Worm (Caenorhabditis elegans): ENCODE data around the gene M04D8.7.
A peak's percentile ranks its signal among the peaks of the same experiment; 100 is the strongest.

The M04D8.7 gene

ce11 chrIII:10037150-10037549, at the start of gene M04D8.7:
M04D8.7 (plus strand) TSS chrIII:10037450.
- TF ChIP-seq blmp-1 (tag; optimal IDR thresholded peaks at IDR 0.05; ENCODE audit: insufficient read depth) (no peak), lin-11 (tag; optimal IDR thresholded peaks at IDR 0.05) (no peak), egl-27 (tag; optimal IDR thresholded peaks at IDR 0.05) (no peak), ztf-1 (GFP tag; conservative IDR thresholded peaks at IDR 0.05) (no peak), ceh-16 (tag; optimal IDR thresholded peaks at IDR 0.05) (no peak), mab-5 (tag; optimal IDR thresholded peaks at IDR 0.05) (no peak), F13H6.1 (tag; optimal IDR thresholded peaks at IDR 0.05) (no peak), elt-3 (tag; optimal IDR thresholded peaks at IDR 0.05) (no peak), ztf-4 (tag; optimal IDR thresholded peaks at IDR 0.05) (no peak), dmd-4 (tag; optimal IDR thresholded peaks at IDR 0.05) (no peak), skn-1 (tag; optimal IDR thresholded peaks at IDR 0.05) (no peak), elt-1 (tag; optimal IDR thresholded peaks at IDR 0.05) (no peak), nhr-237 (tag; optimal IDR thresholded peaks at IDR 0.05) (no peak), Y55F3AM.14 (GFP tag; optimal IDR thresholded peaks at IDR 0.05) (no peak), mdl-1 (tag; optimal IDR thresholded peaks at IDR 0.05) (no peak), ztf-11 (tag; optimal IDR thresholded peaks at IDR 0.05) (no peak), nhr-6 (tag; optimal IDR thresholded peaks at IDR 0.05) (no peak), aly-2 (tag; optimal IDR thresholded peaks at IDR 0.05) (no peak)

ce11 chrIII:9988352-9988751, 48.9 kb upstream of the M04D8.7 start, which contains the start of gene C05B5.1:
C05B5.1 (minus strand) TSS chrIII:9988452.
- TF ChIP-seq nhr-25 (tag; optimal IDR thresholded peaks at IDR 0.05) (no peak), peb-1 (tag; optimal IDR thresholded peaks at IDR 0.05) (no peak), ceh-16 (tag; optimal IDR thresholded peaks at IDR 0.05) (no peak)

ce11 chrIII:9991324-9991723, 45.9 kb upstream of the M04D8.7 start:
- TF ChIP-seq nhr-23 (tag; optimal IDR thresholded peaks at IDR 0.05) (peak; percentile 58), blmp-1 (tag; optimal IDR thresholded peaks at IDR 0.05; ENCODE audit: insufficient read depth) (peak; percentile 46), ztf-11 (tag; optimal IDR thresholded peaks at IDR 0.05) (no peak), nhr-6 (tag; optimal IDR thresholded peaks at IDR 0.05) (no peak), ZK546.5 (tag; optimal IDR thresholded peaks at IDR 0.05) (no peak), ceh-16 (tag; optimal IDR thresholded peaks at IDR 0.05) (peak; percentile 75), elt-1 (tag; optimal IDR thresholded peaks at IDR 0.05) (peak; percentile 66), nhr-25 (tag; optimal IDR thresholded peaks at IDR 0.05) (peak; percentile 11), mbf-1 (tag; optimal IDR thresholded peaks at IDR 0.05) (no peak), nhr-237 (tag; optimal IDR thresholded peaks at IDR 0.05) (no peak)

- no peak for TF ChIP-seq sem-4 (tag; optimal IDR thresholded peaks at IDR 0.05)
- TF ChIP-seq lin-39 (tag; optimal IDR thresholded peaks at IDR 0.05): no peak
- TF ChIP-seq nhr-6 (tag; optimal IDR thresholded peaks at IDR 0.05): no peak
- TF ChIP-seq sma-9 (GFP tag; optimal IDR thresholded peaks at IDR 0.05): no peak
- TF ChIP-seq sma-9 (tag; optimal IDR thresholded peaks at IDR 0.05): no peak
- TF ChIP-seq nhr-11 (tag; optimal IDR thresholded peaks at IDR 0.05): no peak
- no peak for TF ChIP-seq lsy-2 (tag; optimal IDR thresholded peaks at IDR 0.05)
- TF ChIP-seq unc-55 (GFP tag; optimal IDR thresholded peaks at IDR 0.05): no peak
These were observed 43.7 kb upstream of the M04D8.7 start, which contains the start of gene C05B5.4 for ce11 chrIII:9993535-9993934. C05B5.4 (plus strand) TSS chrIII:9993885.

- no peak for TF ChIP-seq R02D3.7 (tag; optimal IDR thresholded peaks at IDR 0.05)
- TF ChIP-seq Y55F3AM.14 (GFP tag; optimal IDR thresholded peaks at IDR 0.05): no peak
- no peak for TF ChIP-seq mbf-1 (tag; optimal IDR thresholded peaks at IDR 0.05)
- TF ChIP-seq ceh-16 (tag; optimal IDR thresholded peaks at IDR 0.05): no peak
- no peak for TF ChIP-seq sem-4 (tag; optimal IDR thresholded peaks at IDR 0.05)
These were observed 39.4 kb upstream of the M04D8.7 start, which contains the start of gene pqn-8 for ce11 chrIII:9997890-9998289. pqn-8 (minus strand) TSS chrIII:9997990.

ce11 chrIII:9999235-9999634, 38.0 kb upstream of the M04D8.7 start, which contains the start of gene C05B5.17:
C05B5.17 (minus strand) TSS chrIII:9999335.
- TF ChIP-seq lin-11 (tag; optimal IDR thresholded peaks at IDR 0.05) (no peak), lin-13 (GFP tag; optimal IDR thresholded peaks at IDR 0.05) (no peak), unc-39 (tag; optimal IDR thresholded peaks at IDR 0.05) (no peak), nhr-10 (tag; optimal IDR thresholded peaks at IDR 0.05) (no peak), nhr-6 (tag; optimal IDR thresholded peaks at IDR 0.05) (no peak), unc-55 (GFP tag; optimal IDR thresholded peaks at IDR 0.05) (no peak), mbf-1 (tag; optimal IDR thresholded peaks at IDR 0.05) (no peak), ama-1 (optimal IDR thresholded peaks at IDR 0.05) (no peak), F13H6.1 (tag; optimal IDR thresholded peaks at IDR 0.05) (no peak), ZK546.5 (tag; optimal IDR thresholded peaks at IDR 0.05) (no peak), elt-3 (tag; optimal IDR thresholded peaks at IDR 0.05) (no peak), ceh-82 (tag; optimal IDR thresholded peaks at IDR 0.05) (no peak), fos-1 (tag; optimal IDR thresholded peaks at IDR 0.05) (no peak), sma-3 (GFP tag; optimal IDR thresholded peaks at IDR 0.05) (no peak), mdl-1 (tag; optimal IDR thresholded peaks at IDR 0.05) (no peak), aly-2 (tag; optimal IDR thresholded peaks at IDR 0.05) (no peak), sma-9 (GFP tag; optimal IDR thresholded peaks at IDR 0.05) (no peak), sma-9 (tag; optimal IDR thresholded peaks at IDR 0.05) (no peak)
